Fruit fly (Drosophila melanogaster) whole organism, wandering third instar larva: ENCODE results near the gene CG15333.

Experiments
- Vsx2 ChIP-seq: fragments of 200-300, 225-300 bp; sonication (Bioruptor generic); optimal IDR thresholded peaks from 2 replicates; lab custom pipeline; 2018; ENCODE audit warnings: missing biosample characterization, missing genetic modification characterization; ENCODE audit not compliant: partially characterized antibody
- fru ChIP-seq: fragments of 200-800 bp; sonication (Bioruptor generic); optimal IDR thresholded peaks from 3 replicates; lab custom pipeline; 2016; ENCODE audit warnings: missing biosample characterization, mild to moderate bottlenecking, missing genetic modification characterization
- pan ChIP-seq: fragments of >200 bp; optimal IDR thresholded peaks from 2 replicates; lab custom pipeline; 2017
- rgr ChIP-seq: fragments of 200-800 bp; sonication (Bioruptor generic); optimal IDR thresholded peaks from 3 replicates; lab custom pipeline; 2016; ENCODE audit warnings: missing biosample characterization, mild to moderate bottlenecking, missing genetic modification characterization
- tai ChIP-seq: sonication (Bioruptor generic); optimal IDR thresholded peaks from 2 replicates; lab custom pipeline; 2016; ENCODE audit warnings: missing biosample characterization, missing genetic modification characterization
- woc ChIP-seq: sonication (Bioruptor generic); optimal IDR thresholded peaks from 2 replicates; lab custom pipeline; 2016; ENCODE audit warnings: missing biosample characterization, mild to moderate bottlenecking, missing genetic modification characterization

- TF ChIP-seq Vsx2 (GFP tag; lab: Kevin White, UChicago) (no peak), woc (GFP tag; lab: Kevin White, UChicago) (no peak), rgr (no peak), tai (no peak), fru (GFP tag; lab: Kevin White, UChicago) (no peak), pan (lab: Kevin White, UChicago) (no peak)
Observed at dm6 chrX:7980786-7981185, 40.4 kb downstream of the CG15333 start.
